Fruit fly (Drosophila melanogaster) whole organism, embryonic: ENCODE measurements around the gene Paf-AHalpha.

Source experiments
- Aef1 ChIP-seq: fragments of 200-800 bp; sonication (Bioruptor generic); IDR thresholded peaks from 3 replicates; pipeline ENCODE4 v1.3.6; 2022; ENCODE audit warnings: missing biosample characterization, missing genetic modification characterization
- Antp ChIP-seq: fragments of 200-800 bp; sonication (Bioruptor generic); optimal IDR thresholded peaks from 3 replicates; lab custom pipeline; 2016; ENCODE audit warnings: missing biosample characterization, missing genetic modification characterization
- CG10267 ChIP-seq: fragments of 200-800 bp; sonication (Bioruptor generic); optimal IDR thresholded peaks from 2 replicates; lab custom pipeline; 2018; ENCODE audit warnings: missing biosample characterization, mild to moderate bottlenecking, missing genetic modification characterization, moderate library complexity
- CG10431 ChIP-seq: fragments of 200-800 bp; sonication (Bioruptor generic); optimal IDR thresholded peaks from 3 replicates; lab custom pipeline; 2018; ENCODE audit warnings: missing biosample characterization, mild to moderate bottlenecking, missing genetic modification characterization
- CG10979 ChIP-seq: fragments of 200-800 bp; sonication (Bioruptor generic); optimal IDR thresholded peaks from 2 replicates; lab custom pipeline; 2018; ENCODE audit warnings: missing biosample characterization, mild to moderate bottlenecking, missing genetic modification characterization, moderate library complexity
- CG11085 ChIP-seq: fragments of 200-800 bp; sonication (Bioruptor generic); IDR thresholded peaks from 2 replicates; pipeline ENCODE4 v1.3.6; 2022; ENCODE audit warnings: missing biosample characterization, missing genetic modification characterization
- CG12391 ChIP-seq: fragments of 200-800 bp; sonication (Bioruptor generic); optimal IDR thresholded peaks from 3 replicates; lab custom pipeline; 2018; ENCODE audit warnings: missing biosample characterization, mild to moderate bottlenecking, missing genetic modification characterization, moderate library complexity
- CG13287 ChIP-seq: fragments of 200-800 bp; sonication (Bioruptor generic); IDR thresholded peaks from 2 replicates; pipeline ENCODE4 v1.3.6; 2022; ENCODE audit warnings: missing biosample characterization, missing genetic modification characterization; ENCODE audit not compliant: partially characterized antibody
- CG13775 ChIP-seq: fragments of 200-800 bp; sonication (Bioruptor generic); optimal IDR thresholded peaks from 3 replicates; lab custom pipeline; 2017; ENCODE audit warnings: missing biosample characterization, mild to moderate bottlenecking, missing genetic modification characterization
- CG14667 ChIP-seq: fragments of 200-800 bp; sonication (Bioruptor generic); IDR thresholded peaks from 2 replicates; pipeline ENCODE4 v1.3.6; 2022; ENCODE audit warnings: missing biosample characterization, missing genetic modification characterization
- CG1603 ChIP-seq: fragments of 200-800 bp; sonication (Bioruptor generic); optimal IDR thresholded peaks from 2 replicates; lab custom pipeline; 2019; ENCODE audit warnings: missing biosample characterization, mild to moderate bottlenecking, missing genetic modification characterization, moderate library complexity
- CG16813 ChIP-seq: fragments of 200-800 bp; sonication (Bioruptor generic); IDR thresholded peaks from 3 replicates; pipeline ENCODE4 v1.3.6; 2022; ENCODE audit warnings: missing biosample characterization, missing genetic modification characterization; ENCODE audit not compliant: partially characterized antibody
- CG17361 ChIP-seq: fragments of 200-800 bp; sonication (Bioruptor generic); IDR thresholded peaks from 3 replicates; pipeline ENCODE4 v1.3.6; 2022; ENCODE audit warnings: missing biosample characterization, missing genetic modification characterization
- CG1792 ChIP-seq: fragments of 200-800 bp; sonication (Bioruptor generic); optimal IDR thresholded peaks from 2 replicates; lab custom pipeline; 2016; ENCODE audit warnings: missing biosample characterization, missing genetic modification characterization
- CG33557 ChIP-seq: fragments of 200-800 bp; sonication (Bioruptor generic); optimal IDR thresholded peaks from 2 replicates; lab custom pipeline; 2019; ENCODE audit warnings: missing biosample characterization, mild to moderate bottlenecking, missing genetic modification characterization, moderate library complexity
- CG7372 ChIP-seq: fragments of 200-800 bp; sonication (Bioruptor generic); IDR thresholded peaks from 2 replicates; pipeline ENCODE4 v1.3.6; 2022; ENCODE audit warnings: missing biosample characterization, missing genetic modification characterization
- CG7556 ChIP-seq: fragments of 200-800 bp; sonication (Bioruptor generic); optimal IDR thresholded peaks from 2 replicates; lab custom pipeline; 2017; ENCODE audit warnings: missing biosample characterization, mild to moderate bottlenecking, missing genetic modification characterization
- CG7745 ChIP-seq: fragments of 200-800 bp; sonication (Bioruptor generic); optimal IDR thresholded peaks from 2 replicates; lab custom pipeline; 2018; ENCODE audit warnings: missing biosample characterization, mild to moderate bottlenecking, missing genetic modification characterization, moderate library complexity
- CG8281 ChIP-seq: fragments of 200-800 bp; sonication (Bioruptor generic); optimal IDR thresholded peaks from 2 replicates; lab custom pipeline; 2018; ENCODE audit warnings: missing biosample characterization, mild to moderate bottlenecking, missing genetic modification characterization, moderate library complexity
- CG9215 ChIP-seq: fragments of 200-800 bp; sonication (Bioruptor generic); IDR thresholded peaks from 2 replicates; pipeline ENCODE4 v1.3.6; 2022; ENCODE audit warnings: missing biosample characterization, missing genetic modification characterization
- CG9437 ChIP-seq: fragments of 200-800 bp; sonication (Bioruptor generic); optimal IDR thresholded peaks from 2 replicates; lab custom pipeline; 2018; ENCODE audit warnings: missing biosample characterization, mild to moderate bottlenecking, missing genetic modification characterization
- CG9797 ChIP-seq: fragments of 200-800 bp; sonication (Bioruptor generic); optimal IDR thresholded peaks from 3 replicates; lab custom pipeline; 2018; ENCODE audit warnings: missing biosample characterization, mild to moderate bottlenecking, missing genetic modification characterization
- CHES-1-like ChIP-seq: fragments of 200-800 bp; sonication (Bioruptor generic); optimal IDR thresholded peaks from 2 replicates; lab custom pipeline; 2016; ENCODE audit warnings: missing biosample characterization, missing genetic modification characterization
- D19A ChIP-seq: fragments of 200-800 bp; optimal IDR thresholded peaks from 3 replicates; lab custom pipeline; 2019; ENCODE audit warnings: missing biosample characterization, mild to moderate bottlenecking, missing genetic modification characterization, moderate library complexity
- E2f1 ChIP-seq: fragments of 200-800 bp; sonication (Bioruptor generic); IDR thresholded peaks from 2 replicates; pipeline ENCODE4 v1.3.6; 2022; ENCODE audit warnings: missing biosample characterization, missing genetic modification characterization
- Ets65A ChIP-seq: fragments of 200-800 bp; sonication (Bioruptor generic); peaks from one replicate; lab custom pipeline; 2016; ENCODE audit warnings: missing biosample characterization, missing genetic modification characterization
- HLHmδ ChIP-seq: fragments of 200-800 bp; sonication (Bioruptor generic); optimal IDR thresholded peaks from 2 replicates; lab custom pipeline; 2018; ENCODE audit warnings: missing biosample characterization, mild to moderate bottlenecking, missing genetic modification characterization, moderate library complexity
- Hr51 ChIP-seq, 2 experiments: fragments of 200-800 bp; sonication (Bioruptor generic); optimal IDR thresholded peaks; 2 replicates in 1 of 2; 3 replicates in 1 of 2; lab custom pipeline; 2016 to 2018; ENCODE audit warnings: missing biosample characterization in 2 of 2, missing genetic modification characterization in 2 of 2, mild to moderate bottlenecking in 1 of 2, moderate library complexity in 1 of 2
- Med ChIP-seq: fragments of 200-800 bp; sonication (Bioruptor generic); peaks from one replicate; lab custom pipeline; 2016; ENCODE audit warnings: missing biosample characterization, missing genetic modification characterization, mild to moderate bottlenecking, inconsistent platforms, moderate library complexity
- Oaz ChIP-seq: fragments of 200-800 bp; sonication (Bioruptor generic); IDR thresholded peaks from 2 replicates; pipeline ENCODE4 v1.3.6; 2022; ENCODE audit warnings: missing biosample characterization, missing genetic modification characterization
- Poxn ChIP-seq: fragments of 200-800 bp; sonication (Bioruptor generic); IDR thresholded peaks from 2 replicates; pipeline ENCODE4 v1.3.6; 2022; ENCODE audit warnings: missing biosample characterization, missing genetic modification characterization
- Rx ChIP-seq: fragments of 200-800 bp; sonication (Bioruptor generic); IDR thresholded peaks from 2 replicates; pipeline ENCODE4 v1.3.6; 2022; ENCODE audit warnings: missing biosample characterization, missing genetic modification characterization
- TFAM ChIP-seq: fragments of 200-800 bp; sonication (Bioruptor generic); optimal IDR thresholded peaks from 2 replicates; lab custom pipeline; 2017; ENCODE audit warnings: missing biosample characterization, missing genetic modification characterization, inconsistent platforms
- ac ChIP-seq: fragments of 200-800 bp; sonication (Bioruptor generic); optimal IDR thresholded peaks from 3 replicates; lab custom pipeline; 2017; ENCODE audit warnings: missing biosample characterization, mild to moderate bottlenecking, missing genetic modification characterization
- dati ChIP-seq: fragments of 200-800 bp; sonication (Bioruptor generic); IDR thresholded peaks from 2 replicates; pipeline ENCODE4 v1.3.6; 2022; ENCODE audit warnings: missing biosample characterization, missing genetic modification characterization
- dm ChIP-seq: fragments of 200-800 bp; sonication (Bioruptor generic); optimal IDR thresholded peaks from 3 replicates; lab custom pipeline; 2016; ENCODE audit warnings: missing biosample characterization, missing genetic modification characterization
- gcm ChIP-seq: fragments of 200-800 bp; sonication (Bioruptor generic); optimal IDR thresholded peaks from 2 replicates; lab custom pipeline; 2019; ENCODE audit warnings: missing biosample characterization, mild to moderate bottlenecking, missing genetic modification characterization, moderate library complexity
- insv ChIP-seq, 2 experiments: fragments of 200-800 bp; sonication (Bioruptor generic); optimal IDR thresholded peaks; 3 replicates each; lab custom pipeline; 2016 to 2018; ENCODE audit warnings: missing biosample characterization in 2 of 2, missing genetic modification characterization in 2 of 2
- inv ChIP-seq: fragments of 200-800 bp; sonication (Bioruptor generic); IDR thresholded peaks from 2 replicates; pipeline ENCODE4 v1.3.6; 2022; ENCODE audit warnings: missing biosample characterization, missing genetic modification characterization; ENCODE audit not compliant: partially characterized antibody
- knrl ChIP-seq: fragments of 200-800 bp; sonication (Bioruptor generic); IDR thresholded peaks from 3 replicates; pipeline ENCODE4 v1.3.6; 2022; ENCODE audit warnings: missing biosample characterization, missing genetic modification characterization; ENCODE audit not compliant: partially characterized antibody
- mirr ChIP-seq: fragments of 200-800 bp; sonication (Bioruptor generic); optimal IDR thresholded peaks from 3 replicates; lab custom pipeline; 2018; ENCODE audit warnings: missing biosample characterization, mild to moderate bottlenecking, missing genetic modification characterization
- nmo ChIP-seq: fragments of 200-800 bp; sonication (Bioruptor generic); optimal IDR thresholded peaks from 2 replicates; lab custom pipeline; 2018; ENCODE audit warnings: missing biosample characterization, mild to moderate bottlenecking, missing genetic modification characterization, moderate library complexity
- pho ChIP-seq: fragments of 200-800 bp; sonication (Bioruptor generic); optimal IDR thresholded peaks from 2 replicates; lab custom pipeline; 2016; ENCODE audit warnings: missing biosample characterization, missing genetic modification characterization
- scrt ChIP-seq: fragments of 200-800 bp; sonication (Bioruptor generic); optimal IDR thresholded peaks from 2 replicates; lab custom pipeline; 2018; ENCODE audit warnings: missing biosample characterization, mild to moderate bottlenecking, missing genetic modification characterization, moderate library complexity
- shn ChIP-seq: fragments of 200-800 bp; sonication (Bioruptor generic); optimal IDR thresholded peaks from 3 replicates; lab custom pipeline; 2016; ENCODE audit warnings: missing biosample characterization, missing genetic modification characterization
- sima ChIP-seq: fragments of 200-800 bp; sonication (Bioruptor generic); optimal IDR thresholded peaks from 2 replicates; lab custom pipeline; 2016; ENCODE audit warnings: missing biosample characterization, missing genetic modification characterization
- sqz ChIP-seq: fragments of 200-800 bp; sonication (Bioruptor generic); optimal IDR thresholded peaks from 3 replicates; lab custom pipeline; 2018; ENCODE audit warnings: missing biosample characterization, mild to moderate bottlenecking, missing genetic modification characterization
- tin ChIP-seq: fragments of 200-800 bp; sonication (Bioruptor generic); optimal IDR thresholded peaks from 3 replicates; lab custom pipeline; 2016; ENCODE audit warnings: missing biosample characterization, missing genetic modification characterization
- vnd ChIP-seq: fragments of 200-800 bp; sonication (Bioruptor generic); IDR thresholded peaks from 3 replicates; pipeline ENCODE4 v1.3.6; 2022; ENCODE audit warnings: missing biosample characterization, missing genetic modification characterization; ENCODE audit not compliant: partially characterized antibody

Gene Paf-AHalpha

dm6 chrX:15760447-15761297 lies 24.7 kb downstream of the Paf-AHalpha start, which contains the start of the genes Graf and mRpL3 (continued):
- TF ChIP-seq CG1792 (no peak), CG7372 (no peak), CG1603 (tag; lab: Kevin White, UChicago) (peak; percentile 33), CG11085 (GFP tag; lab: Robert Waterston, UW) (no peak), mirr (GFP tag; lab: Kevin White, UChicago) (no peak), shn (GFP tag; lab: Kevin White, UChicago) (no peak), CG33557 (GFP tag; lab: Kevin White, UChicago) (no peak), knrl (GFP tag; lab: Robert Waterston, UW) (peak; percentile 89), sqz (GFP tag; lab: Kevin White, UChicago) (peak; percentile 52), E2f1 (GFP tag; lab: Robert Waterston, UW) (no peak), HLHmδ (GFP tag; lab: Kevin White, UChicago) (no peak), D19A (tag; lab: Kevin White, UChicago) (no peak), Aef1 (GFP tag; lab: Robert Waterston, UW) (no peak), CG14667 (no peak), CG9437 (GFP tag; lab: Kevin White, UChicago) (no peak), CG13287 (GFP tag; lab: Robert Waterston, UW) (peak; percentile 86), tin (no peak), vnd (GFP tag; lab: Robert Waterston, UW) (peak; percentile 90), Hr51 (GFP tag; optimal IDR thresholded peaks at IDR 0.05; lab: Kevin White, UChicago) (no peak), CG9215 (GFP tag; lab: Robert Waterston, UW) (no peak), Poxn (GFP tag; lab: Robert Waterston, UW) (no peak), CG17361 (GFP tag; lab: Robert Waterston, UW) (no peak; the same call in 2 of the 3 replicates), CG13775 (GFP tag; lab: Kevin White, UChicago) (peak; percentile 5), dati (no peak), CG7745 (no peak), CG12391 (tag; lab: Kevin White, UChicago) (no peak), CG9797 (GFP tag; lab: Kevin White, UChicago) (no peak), dm (GFP tag; lab: Kevin White, UChicago) (peak; percentile 22), CG10431 (GFP tag; lab: Kevin White, UChicago) (no peak), insv (GFP tag; optimal IDR thresholded peaks at IDR 0.05; lab: Kevin White, UChicago) (peak in 1 of 2 experiments; percentile 21), Med (peak; percentile 48), inv (GFP tag; lab: Robert Waterston, UW) (peak; percentile 88), TFAM (GFP tag; lab: Kevin White, UChicago) (no peak), CG10979 (no peak), Rx (GFP tag; lab: Robert Waterston, UW) (no peak), gcm (GFP tag; lab: Kevin White, UChicago) (no peak), CG7556 (GFP tag; lab: Kevin White, UChicago) (no peak), CG16813 (GFP tag; lab: Robert Waterston, UW) (peak; percentile 92), Antp (no peak), Ets65A (no peak), pho (GFP tag; lab: Kevin White, UChicago) (no peak), CG8281 (tag; lab: Kevin White, UChicago) (no peak), sima (GFP tag; lab: Kevin White, UChicago) (no peak), Oaz (GFP tag; lab: Robert Waterston, UW) (no peak), ac (no peak), scrt (peak; percentile 61), CG10267 (tag; lab: Kevin White, UChicago) (no peak), nmo (GFP tag; lab: Kevin White, UChicago) (peak; percentile 17), CHES-1-like (peak; percentile 20)
